Worm (Caenorhabditis elegans) whole organism, L2 larva: ENCODE data around the gene C05C8.1.

Source experiments
- nhr-12 ChIP-seq: fragments of 150-350 bp; optimal IDR thresholded peaks from 2 replicates; lab custom pipeline; 2014; ENCODE audit warnings: missing biosample characterization, missing genetic modification characterization
- unc-39 ChIP-seq: fragments of 150-350 bp; optimal IDR thresholded peaks from 2 replicates; lab custom pipeline; 2014; ENCODE audit warnings: missing biosample characterization, missing genetic modification characterization
- unc-62 ChIP-seq: fragments of 150-350 bp; optimal IDR thresholded peaks from 2 replicates; lab custom pipeline; 2014; ENCODE audit warnings: missing biosample characterization, missing genetic modification reagents, missing genetic modification characterization

DNA sequence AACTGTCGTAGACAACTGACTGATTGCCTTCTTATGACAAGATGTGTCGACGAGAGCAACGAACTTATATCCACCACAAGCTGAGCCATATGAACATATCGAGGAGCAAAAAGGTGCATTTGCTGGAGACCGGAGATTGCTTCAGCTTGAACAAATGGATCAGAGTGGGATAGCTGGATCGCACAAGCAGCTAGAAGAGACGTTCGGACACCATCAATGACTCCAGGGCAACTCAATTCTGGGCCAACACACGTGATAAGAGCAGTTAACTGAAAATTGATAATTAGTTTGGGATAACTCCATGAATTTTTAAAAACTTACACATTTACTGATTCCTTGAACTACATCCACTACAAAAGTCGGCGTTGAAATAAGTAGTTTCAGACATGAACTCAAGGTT, 30.6 kb upstream of the C05C8.1 start:
- TF ChIP-seq nhr-12 (tag; lab: Kevin White, UChicago) (no peak), unc-62 (no peak), unc-39 (tag; lab: Kevin White, UChicago) (no peak)
